Worm (Caenorhabditis elegans) whole organism, L4 larva: ENCODE data around the gene F15A4.5.

Experiments used
- ctbp-1 ChIP-seq: fragments of 200-800 bp; sonication (Bioruptor generic); IDR thresholded peaks from 2 replicates; pipeline ENCODE4 v1.3.6; 2022; ENCODE audit warnings: missing genetic modification reagents, missing genetic modification characterization, missing compliant biosample characterization
- egl-27 ChIP-seq: sonication (generic microtip); optimal IDR thresholded peaks from 3 replicates; lab custom pipeline; 2017; ENCODE audit warnings: missing biosample characterization, missing genetic modification reagents, missing genetic modification characterization
- jun-1 ChIP-seq: fragments of 150-350 bp; optimal IDR thresholded peaks from 2 replicates; lab custom pipeline; 2014; ENCODE audit warnings: missing biosample characterization, missing genetic modification reagents, missing genetic modification characterization
- lin-13 ChIP-seq: fragments of 150-350 bp; optimal IDR thresholded peaks from 2 replicates; lab custom pipeline; 2014; ENCODE audit warnings: missing biosample characterization, missing genetic modification reagents, missing genetic modification characterization
- lir-3 ChIP-seq: sonication (generic microtip); optimal IDR thresholded peaks from 2 replicates; lab custom pipeline; 2016; ENCODE audit warnings: mild to moderate bottlenecking, missing genetic modification characterization, missing compliant biosample characterization
- madf-9 ChIP-seq: fragments of 200-800 bp; sonication (Bioruptor generic); conservative IDR thresholded peaks from 2 replicates; pipeline ENCODE4 v1.3.6; 2022; ENCODE audit warnings: missing genetic modification reagents, missing genetic modification characterization, missing compliant biosample characterization
- mes-2 ChIP-seq: sonication (generic microtip); optimal IDR thresholded peaks from 2 replicates; lab custom pipeline; 2016; ENCODE audit warnings: missing genotype, mild to moderate bottlenecking, missing genetic modification characterization, missing compliant biosample characterization; ENCODE audit not compliant: poor library complexity, severe bottlenecking
- nhr-25 ChIP-seq: sonication (generic microtip); optimal IDR thresholded peaks from 2 replicates; lab custom pipeline; 2017; ENCODE audit warnings: missing genetic modification characterization, mild to moderate bottlenecking, missing compliant biosample characterization, antibody characterized with exemption, moderate library complexity, borderline replicate concordance; ENCODE audit not compliant: insufficient read depth
- pha-4 ChIP-seq, 2 experiments: fragments of 150-350 bp in 1 of 2; fragments of 200-800 bp in 1 of 2; sonication (Bioruptor generic) in 1 of 2; IDR thresholded peaks in 1 of 2; optimal IDR thresholded peaks in 1 of 2; 2 replicates each; pipeline versions ENCODE4 v1.3.6 to Lab custom; 2014 to 2022; ENCODE audit warnings: missing genetic modification characterization in 2 of 2, missing genetic modification reagents in 2 of 2, missing biosample characterization in 1 of 2, missing compliant biosample characterization in 1 of 2
- pqm-1 ChIP-seq: sonication (generic microtip); optimal IDR thresholded peaks from 2 replicates; lab custom pipeline; 2017; ENCODE audit warnings: missing biosample characterization, missing genetic modification characterization
- unc-39 ChIP-seq: sonication (generic microtip); optimal IDR thresholded peaks from 2 replicates; lab custom pipeline; 2017; ENCODE audit warnings: missing biosample characterization, missing genetic modification characterization
- zfp-2 ChIP-seq: sonication (generic microtip); optimal IDR thresholded peaks from 2 replicates; lab custom pipeline; 2016; ENCODE audit warnings: mild to moderate bottlenecking, missing genetic modification characterization, missing compliant biosample characterization

- TF ChIP-seq pha-4 (GFP tag; IDR thresholded peaks at IDR 0.05; lab: Robert Waterston, UW) (no peak), pha-4 (tag; optimal IDR thresholded peaks at IDR 0.05; lab: Kevin White, UChicago) (no peak), egl-27 (no peak), zfp-2 (tag; lab: Kevin White, UChicago) (no peak), jun-1 (tag; lab: Kevin White, UChicago) (no peak), unc-39 (tag; lab: Kevin White, UChicago) (no peak), madf-9 (GFP tag; lab: Robert Waterston, UW) (no peak), ctbp-1 (no peak), lin-13 (no peak), pqm-1 (tag; lab: Kevin White, UChicago) (no peak), lir-3 (tag; lab: Kevin White, UChicago) (no peak), nhr-25 (tag; lab: Kevin White, UChicago) (no peak), mes-2 (tag; lab: Kevin White, UChicago) (no peak)
These were observed 14.0 kb upstream of the F15A4.5 start, which contains the start of gene F15A4.10 for ce11 chrII:12485060-12485459.
